Worm (Caenorhabditis elegans) whole organism, L1 larva: Measurements from ENCODE around the gene sek-6.

Source experiments
- ces-1 ChIP-seq: fragments of 150-350 bp; optimal IDR thresholded peaks from 2 replicates; lab custom pipeline; 2014; ENCODE audit warnings: missing biosample characterization, missing genetic modification reagents, missing genetic modification characterization
- elt-3 ChIP-seq, 6 experiments: fragments of 150-350 bp in 1 of 6; sonication (generic microtip); optimal IDR thresholded peaks; 2 replicates each; lab custom pipeline; 2017 to 2018; ENCODE audit warnings: missing biosample characterization in 6 of 6, missing genetic modification characterization in 6 of 6, inconsistent platforms in 1 of 6
- fkh-8 ChIP-seq: sonication (generic microtip); optimal IDR thresholded peaks from 2 replicates; lab custom pipeline; 2016; ENCODE audit warnings: mild to moderate bottlenecking, missing genetic modification characterization, missing compliant biosample characterization
- irx-1 ChIP-seq: sonication (generic microtip); optimal IDR thresholded peaks from 2 replicates; lab custom pipeline; 2016; ENCODE audit warnings: missing genetic modification characterization, missing compliant biosample characterization
- lin-39 ChIP-seq: fragments of 150-350 bp; optimal IDR thresholded peaks from 2 replicates; lab custom pipeline; 2014; ENCODE audit warnings: missing biosample characterization, missing genetic modification reagents, missing genetic modification characterization
- zip-4 ChIP-seq: fragments of 200-800 bp; sonication (Bioruptor generic); optimal IDR thresholded peaks from 2 replicates; lab custom pipeline; 2018; ENCODE audit warnings: mild to moderate bottlenecking, missing genetic modification characterization, moderate library complexity, missing compliant biosample characterization
- ztf-11 ChIP-seq, 2 experiments: sonication (generic microtip); optimal IDR thresholded peaks; 2 replicates each; lab custom pipeline; 2016 to 2017; ENCODE audit warnings: missing genetic modification characterization in 2 of 2, missing biosample characterization in 1 of 2, missing compliant biosample characterization in 1 of 2

ce11 chrX:10078637-10079036 lies 47.7 kb downstream of the sek-6 start:
- no peak for TF ChIP-seq lin-39
- TF ChIP-seq zip-4 (GFP tag; lab: Kevin White, UChicago), result no peak
- TF ChIP-seq ces-1, result no peak
- TF ChIP-seq ztf-11 (tag; optimal IDR thresholded peaks at IDR 0.05; lab: Kevin White, UChicago), result no peak
- no peak for TF ChIP-seq irx-1 (tag; lab: Kevin White, UChicago)
- TF ChIP-seq fkh-8 (tag; lab: Kevin White, UChicago), result no peak
- no peak for TF ChIP-seq elt-3 (tag; optimal IDR thresholded peaks at IDR 0.05; lab: Kevin White, UChicago)
